Fruit fly (Drosophila melanogaster) whole organism, embryonic: ENCODE data around the gene CG43184.

Source experiments
- BtbVII ChIP-seq: fragments of 200-800 bp; sonication (Bioruptor generic); optimal IDR thresholded peaks from 3 replicates; lab custom pipeline; 2017; ENCODE audit warnings: missing biosample characterization, mild to moderate bottlenecking, missing genetic modification characterization
- Bteb2 ChIP-seq: fragments of 200-800 bp; sonication (Bioruptor generic); optimal IDR thresholded peaks from 2 replicates; lab custom pipeline; 2016; ENCODE audit warnings: missing biosample characterization, missing genetic modification characterization
- CG12104 ChIP-seq: fragments of 200-800 bp; sonication (Bioruptor generic); optimal IDR thresholded peaks from 3 replicates; lab custom pipeline; 2016; ENCODE audit warnings: missing biosample characterization, missing genetic modification characterization
- CG1233 ChIP-seq: fragments of 200-800 bp; sonication (Bioruptor generic); optimal IDR thresholded peaks from 4 replicates; lab custom pipeline; 2018; ENCODE audit warnings: missing biosample characterization, mild to moderate bottlenecking, missing genetic modification characterization
- CG12744 ChIP-seq: fragments of 200-800 bp; sonication (Bioruptor generic); optimal IDR thresholded peaks from 2 replicates; lab custom pipeline; 2016; ENCODE audit warnings: missing biosample characterization, missing genetic modification characterization
- CG13287 ChIP-seq: fragments of 200-800 bp; sonication (Bioruptor generic); IDR thresholded peaks from 2 replicates; pipeline ENCODE4 v1.3.6; 2022; ENCODE audit warnings: missing biosample characterization, missing genetic modification characterization; ENCODE audit not compliant: partially characterized antibody
- CG14050 ChIP-seq: fragments of 200-800 bp; sonication (Bioruptor generic); IDR thresholded peaks from 3 replicates; pipeline ENCODE4 v1.3.6; 2022; ENCODE audit warnings: missing biosample characterization, missing genetic modification characterization
- CG15073 ChIP-seq: fragments of 200-800 bp; sonication (Bioruptor generic); optimal IDR thresholded peaks from 2 replicates; lab custom pipeline; 2016; ENCODE audit warnings: missing biosample characterization, missing genetic modification characterization
- CG17361 ChIP-seq: fragments of 200-800 bp; sonication (Bioruptor generic); IDR thresholded peaks from 3 replicates; pipeline ENCODE4 v1.3.6; 2022; ENCODE audit warnings: missing biosample characterization, missing genetic modification characterization
- CG2129 ChIP-seq: fragments of 200-800 bp; sonication (Bioruptor generic); IDR thresholded peaks from 2 replicates; pipeline ENCODE4 v1.3.6; 2022; ENCODE audit warnings: missing biosample characterization, missing genetic modification characterization; ENCODE audit not compliant: partially characterized antibody
- CG2202 ChIP-seq: fragments of 200-800 bp; sonication (Bioruptor generic); optimal IDR thresholded peaks from 2 replicates; lab custom pipeline; 2018; ENCODE audit warnings: missing biosample characterization, mild to moderate bottlenecking, missing genetic modification characterization
- CG3847 ChIP-seq: fragments of 200-800 bp; sonication (Bioruptor generic); IDR thresholded peaks from 2 replicates; pipeline ENCODE4 v1.3.6; 2022; ENCODE audit warnings: missing biosample characterization, missing genetic modification characterization
- CG4707 ChIP-seq: fragments of 200-800 bp; sonication (Bioruptor generic); optimal IDR thresholded peaks from 2 replicates; lab custom pipeline; 2018; ENCODE audit warnings: missing biosample characterization, mild to moderate bottlenecking, missing genetic modification characterization, moderate library complexity
- CG6813 ChIP-seq: fragments of 200-800 bp; sonication (Bioruptor generic); optimal IDR thresholded peaks from 2 replicates; lab custom pipeline; 2017; ENCODE audit warnings: missing biosample characterization, missing genetic modification characterization, mild to moderate bottlenecking, moderate library complexity, missing genetic modification reagents
- Camta ChIP-seq: fragments of 200-800 bp; sonication (Bioruptor generic); optimal IDR thresholded peaks from 2 replicates; lab custom pipeline; 2016; ENCODE audit warnings: missing biosample characterization, missing genetic modification characterization
- Dad ChIP-seq: fragments of 200-800 bp; sonication (Bioruptor generic); optimal IDR thresholded peaks from 3 replicates; lab custom pipeline; 2016; ENCODE audit warnings: missing biosample characterization, missing genetic modification characterization
- Dbx ChIP-seq: fragments of 200-800 bp; sonication (Bioruptor generic); IDR thresholded peaks from 3 replicates; pipeline ENCODE4 v1.3.6; 2022; ENCODE audit warnings: missing biosample characterization, missing genetic modification characterization
- Dll ChIP-seq: fragments of 200-800 bp; sonication (Bioruptor generic); IDR thresholded peaks from 4 replicates; pipeline ENCODE4 v1.3.6; 2022; ENCODE audit warnings: missing biosample characterization, missing genetic modification characterization; ENCODE audit not compliant: partially characterized antibody
- GATAe ChIP-seq: fragments of 200-800 bp; sonication (Bioruptor generic); conservative IDR thresholded peaks from 2 replicates; pipeline ENCODE4 v1.3.6; 2022; ENCODE audit warnings: missing biosample characterization, missing genetic modification characterization
- H2.0 ChIP-seq: fragments of 200-800 bp; sonication (Bioruptor generic); IDR thresholded peaks from 2 replicates; pipeline ENCODE4 v1.3.6; 2022; ENCODE audit warnings: missing biosample characterization, missing genetic modification characterization
- HLHmδ ChIP-seq: fragments of 200-800 bp; sonication (Bioruptor generic); optimal IDR thresholded peaks from 2 replicates; lab custom pipeline; 2018; ENCODE audit warnings: missing biosample characterization, mild to moderate bottlenecking, missing genetic modification characterization, moderate library complexity
- HmgZ ChIP-seq: fragments of 200-800 bp; sonication (Bioruptor generic); optimal IDR thresholded peaks from 2 replicates; lab custom pipeline; 2018; ENCODE audit warnings: missing biosample characterization, mild to moderate bottlenecking, missing genetic modification characterization
- Hmr ChIP-seq: fragments of 200-800 bp; sonication (Bioruptor generic); optimal IDR thresholded peaks from 3 replicates; lab custom pipeline; 2017; ENCODE audit warnings: mild to moderate bottlenecking, missing biosample characterization, missing genetic modification reagents, missing genetic modification characterization
- MTF-1 ChIP-seq: fragments of 200-800 bp; sonication (Bioruptor generic); optimal IDR thresholded peaks from 2 replicates; lab custom pipeline; 2018; ENCODE audit warnings: missing biosample characterization, mild to moderate bottlenecking, missing genetic modification characterization, borderline replicate concordance
- Meics ChIP-seq: fragments of 200-800 bp; sonication (Bioruptor generic); optimal IDR thresholded peaks from 2 replicates; lab custom pipeline; 2017; ENCODE audit warnings: missing biosample characterization, mild to moderate bottlenecking, missing genetic modification characterization
- NC2α ChIP-seq: fragments of 200-800 bp; sonication (Bioruptor generic); optimal IDR thresholded peaks from 2 replicates; lab custom pipeline; 2016; ENCODE audit warnings: missing biosample characterization, missing genetic modification characterization
- Poxn ChIP-seq: fragments of 200-800 bp; sonication (Bioruptor generic); IDR thresholded peaks from 2 replicates; pipeline ENCODE4 v1.3.6; 2022; ENCODE audit warnings: missing biosample characterization, missing genetic modification characterization
- Six4 ChIP-seq: fragments of 200-800 bp; sonication (Bioruptor generic); optimal IDR thresholded peaks from 2 replicates; lab custom pipeline; 2016; ENCODE audit warnings: missing biosample characterization, missing genetic modification characterization
- TFAM ChIP-seq: fragments of 200-800 bp; sonication (Bioruptor generic); optimal IDR thresholded peaks from 2 replicates; lab custom pipeline; 2017; ENCODE audit warnings: missing biosample characterization, missing genetic modification characterization, inconsistent platforms
- YL-1 ChIP-seq: fragments of 200-800 bp; sonication (Bioruptor generic); optimal IDR thresholded peaks from 3 replicates; lab custom pipeline; 2017; ENCODE audit warnings: missing biosample characterization, mild to moderate bottlenecking, missing genetic modification characterization
- ash1 ChIP-seq: fragments of 200-800 bp; sonication (Bioruptor generic); optimal IDR thresholded peaks from 2 replicates; lab custom pipeline; 2018; ENCODE audit warnings: missing biosample characterization, mild to moderate bottlenecking, missing genetic modification characterization
- ato ChIP-seq: fragments of 200-800 bp; sonication (Bioruptor generic); IDR thresholded peaks from 2 replicates; pipeline ENCODE4 v1.3.6; 2022; ENCODE audit warnings: missing biosample characterization, missing genetic modification characterization; ENCODE audit not compliant: partially characterized antibody
- bab2 ChIP-seq: fragments of 200-800 bp; sonication (Bioruptor generic); optimal IDR thresholded peaks from 2 replicates; lab custom pipeline; 2016; ENCODE audit warnings: missing biosample characterization, missing genetic modification characterization
- bsh ChIP-seq, 2 experiments: fragments of 200-800 bp; sonication (Bioruptor generic); optimal IDR thresholded peaks; 2 replicates each; lab custom pipeline; 2017 to 2018; ENCODE audit warnings: mild to moderate bottlenecking in 2 of 2, missing biosample characterization in 2 of 2, missing genetic modification characterization in 2 of 2, moderate library complexity in 1 of 2
- croc ChIP-seq: fragments of 200-800 bp; sonication (Bioruptor generic); conservative IDR thresholded peaks from 3 replicates; pipeline ENCODE4 v1.3.6; 2022; ENCODE audit warnings: missing biosample characterization, missing genetic modification characterization
- eve ChIP-seq, 2 experiments: fragments of >200 bp; optimal IDR thresholded peaks; 2 replicates each; lab custom pipeline; 2017; ENCODE audit warnings: missing biosample characterization in 2 of 2, missing genetic modification characterization in 2 of 2
- fu2 ChIP-seq: fragments of 200-800 bp; sonication (Bioruptor generic); optimal IDR thresholded peaks from 2 replicates; lab custom pipeline; 2016; ENCODE audit warnings: missing biosample characterization, missing genetic modification characterization
- gsb ChIP-seq: fragments of 200-800 bp; sonication (Bioruptor generic); IDR thresholded peaks from 2 replicates; pipeline ENCODE4 v1.3.6; 2022; ENCODE audit warnings: missing biosample characterization, missing genetic modification characterization
- h ChIP-seq: fragments of >200 bp; optimal IDR thresholded peaks from 2 replicates; lab custom pipeline; 2017
- ham ChIP-seq: fragments of 200-800 bp; sonication (Bioruptor generic); IDR thresholded peaks from 2 replicates; pipeline ENCODE4 v1.3.6; 2022; ENCODE audit warnings: missing biosample characterization, missing genetic modification characterization
- jing ChIP-seq: fragments of 200-800 bp; sonication (Bioruptor generic); optimal IDR thresholded peaks from 2 replicates; lab custom pipeline; 2018; ENCODE audit warnings: missing biosample characterization, mild to moderate bottlenecking, missing genetic modification characterization
- klu ChIP-seq: fragments of 200-800 bp; sonication (Bioruptor generic); IDR thresholded peaks from 2 replicates; pipeline ENCODE4 v1.3.6; 2022; ENCODE audit warnings: missing biosample characterization, missing genetic modification characterization
- nmo ChIP-seq: fragments of 200-800 bp; sonication (Bioruptor generic); optimal IDR thresholded peaks from 2 replicates; lab custom pipeline; 2018; ENCODE audit warnings: missing biosample characterization, mild to moderate bottlenecking, missing genetic modification characterization, moderate library complexity
- ranshi ChIP-seq: fragments of 200-800 bp; sonication (Bioruptor generic); IDR thresholded peaks from 2 replicates; pipeline ENCODE4 v1.3.6; 2022; ENCODE audit warnings: missing biosample characterization, missing genetic modification characterization
- rib ChIP-seq: fragments of 200-800 bp; sonication (Bioruptor generic); IDR thresholded peaks from 2 replicates; pipeline ENCODE4 v1.3.6; 2022; ENCODE audit warnings: missing biosample characterization, missing genetic modification characterization
- salm ChIP-seq: fragments of 200-800 bp; sonication (Bioruptor generic); optimal IDR thresholded peaks from 2 replicates; lab custom pipeline; 2018; ENCODE audit warnings: missing biosample characterization, mild to moderate bottlenecking, missing genetic modification characterization
- sim ChIP-seq: fragments of 200-800 bp; sonication (Bioruptor generic); IDR thresholded peaks from 2 replicates; pipeline ENCODE4 v1.3.6; 2022; ENCODE audit warnings: missing biosample characterization, missing genetic modification characterization
- sisA ChIP-seq: fragments of 200-800 bp; sonication (Bioruptor generic); IDR thresholded peaks from 2 replicates; pipeline ENCODE4 v1.3.6; 2022; ENCODE audit warnings: missing biosample characterization, missing genetic modification characterization
- sqz ChIP-seq: fragments of 200-800 bp; sonication (Bioruptor generic); optimal IDR thresholded peaks from 3 replicates; lab custom pipeline; 2018; ENCODE audit warnings: missing biosample characterization, mild to moderate bottlenecking, missing genetic modification characterization
- ssp ChIP-seq: fragments of 200-800 bp; sonication (Bioruptor generic); IDR thresholded peaks from 2 replicates; pipeline ENCODE4 v1.3.6; 2022; ENCODE audit warnings: missing biosample characterization, missing genetic modification characterization
- unc-4 ChIP-seq: fragments of 200-800 bp; sonication (Bioruptor generic); IDR thresholded peaks from 2 replicates; pipeline ENCODE4 v1.3.6; 2022; ENCODE audit warnings: missing biosample characterization, missing genetic modification characterization; ENCODE audit not compliant: partially characterized antibody

The CG43184 gene

dm6 chr3L:13862403-13862802 is 24.8 kb downstream of the CG43184 start (continued):
- no peak for TF ChIP-seq MTF-1 (GFP tag; lab: Kevin White, UChicago)
- TF ChIP-seq sim (GFP tag; lab: Robert Waterston, UW), result peak; percentile 79
- TF ChIP-seq salm, result no peak
- TF ChIP-seq CG6813, result peak; percentile 35
- TF ChIP-seq CG13287 (GFP tag; lab: Robert Waterston, UW), result peak; percentile 25; the same call in 1 of the 2 replicates
- peak; percentile 76 for TF ChIP-seq Camta (GFP tag; lab: Kevin White, UChicago)
- TF ChIP-seq YL-1 (GFP tag; lab: Kevin White, UChicago), result no peak
- peak; percentile 89 for TF ChIP-seq gsb (GFP tag; lab: Robert Waterston, UW)
- no peak for TF ChIP-seq h (lab: Kevin White, UChicago)
- TF ChIP-seq HmgZ, result peak; percentile 93
- peak; percentile 72 for TF ChIP-seq nmo (GFP tag; lab: Kevin White, UChicago)
- TF ChIP-seq ato, result 0 out of 2 replicates have a peak, but pooled peaks have one; percentile 22
- no peak for TF ChIP-seq sqz (GFP tag; lab: Kevin White, UChicago)
- TF ChIP-seq CG14050 (GFP tag; lab: Robert Waterston, UW), result peak; percentile 85
- no peak for TF ChIP-seq HLHmδ (GFP tag; lab: Kevin White, UChicago)
- peak; percentile 93 for TF ChIP-seq GATAe (GFP tag; lab: Robert Waterston, UW)
- no peak for TF ChIP-seq CG2129 (GFP tag; lab: Robert Waterston, UW)
- TF ChIP-seq Dll (GFP tag; lab: Robert Waterston, UW), result no peak
- no peak for TF ChIP-seq eve (GFP tag; optimal IDR thresholded peaks at IDR 0.05; lab: Kevin White, UChicago)
- peak; percentile 67; the same call in 1 of the 2 replicates for TF ChIP-seq ham (GFP tag; lab: Robert Waterston, UW)
- peak; percentile 21 for TF ChIP-seq ash1 (GFP tag; lab: Kevin White, UChicago)
- TF ChIP-seq CG12744, result peak; percentile 86
- TF ChIP-seq Dad (GFP tag; lab: Kevin White, UChicago), result peak; percentile 88
- TF ChIP-seq CG15073 (GFP tag; lab: Kevin White, UChicago), result peak; percentile 43
- TF ChIP-seq CG1233 (GFP tag; lab: Kevin White, UChicago), result peak; percentile 88
- TF ChIP-seq bab2 (GFP tag; lab: Kevin White, UChicago), result peak; percentile 91

dm6 chr3L:13863365-13863775 is 25.8 kb downstream of the CG43184 start:
- TF ChIP-seq Meics (no peak), CG14050 (GFP tag; lab: Robert Waterston, UW) (no peak), CG12104 (no peak), rib (GFP tag; lab: Robert Waterston, UW) (peak; percentile 47; the same call in 1 of the 2 replicates), bsh (GFP tag; optimal IDR thresholded peaks at IDR 0.05; lab: Kevin White, UChicago) (no peak), CG17361 (no peak), BtbVII (GFP tag; lab: Kevin White, UChicago) (no peak), CG2202 (tag; lab: Kevin White, UChicago) (no peak), Poxn (GFP tag; lab: Robert Waterston, UW) (no peak), sisA (GFP tag; lab: Robert Waterston, UW) (no peak), ssp (GFP tag; lab: Robert Waterston, UW) (no peak), ranshi (GFP tag; lab: Robert Waterston, UW) (no peak), jing (GFP tag; lab: Kevin White, UChicago) (no peak), Bteb2 (GFP tag; lab: Kevin White, UChicago) (no peak), klu (GFP tag; lab: Robert Waterston, UW) (no peak), TFAM (GFP tag; lab: Kevin White, UChicago) (no peak), croc (no peak), CG6813 (peak; percentile 8), NC2α (no peak), H2.0 (no peak), Hmr (GFP tag; lab: Kevin White, UChicago) (no peak), Six4 (GFP tag; lab: Kevin White, UChicago) (peak; percentile 0), unc-4 (GFP tag; lab: Robert Waterston, UW) (no peak), fu2 (GFP tag; lab: Kevin White, UChicago) (no peak), CG15073 (GFP tag; lab: Kevin White, UChicago) (no peak), Dbx (GFP tag; lab: Robert Waterston, UW) (no peak), CG3847 (GFP tag; lab: Robert Waterston, UW) (no peak), CG4707 (no peak)
